Worm (Caenorhabditis elegans) whole organism, L2 larva: ENCODE results near the gene zipt-13.

Source experiments
- ceh-82 ChIP-seq: fragments of 150-350 bp; optimal IDR thresholded peaks from 2 replicates; lab custom pipeline; 2014; ENCODE audit warnings: missing biosample characterization, missing genetic modification characterization
- lin-39 ChIP-seq: fragments of 150-350 bp; optimal IDR thresholded peaks from 2 replicates; lab custom pipeline; 2014; ENCODE audit warnings: missing biosample characterization, missing genetic modification reagents, missing genetic modification characterization
- mdl-1 ChIP-seq, 2 experiments: fragments of 150-350 bp in 1 of 2; sonication (generic microtip) in 1 of 2; optimal IDR thresholded peaks; 2 replicates each; lab custom pipeline; 2017; ENCODE audit warnings: missing biosample characterization in 2 of 2, missing genetic modification characterization in 2 of 2
- nhr-12 ChIP-seq: fragments of 150-350 bp; optimal IDR thresholded peaks from 2 replicates; lab custom pipeline; 2014; ENCODE audit warnings: missing biosample characterization, missing genetic modification characterization
- nhr-237 ChIP-seq: fragments of 150-350 bp; optimal IDR thresholded peaks from 2 replicates; lab custom pipeline; 2014; ENCODE audit warnings: missing biosample characterization, missing genetic modification characterization

- TF ChIP-seq nhr-12 (tag; lab: Kevin White, UChicago) (no peak), nhr-237 (tag; lab: Kevin White, UChicago) (no peak), ceh-82 (no peak), lin-39 (tag; lab: Kevin White, UChicago) (no peak), mdl-1 (tag; optimal IDR thresholded peaks at IDR 0.05; lab: Kevin White, UChicago) (no peak)
These were observed 9.5 kb downstream of the zipt-13 start for ce11 chrX:10227217-10227616.
